Worm (Caenorhabditis elegans) whole organism, young adult: Measurements from ENCODE around the gene asd-1.
A peak's percentile ranks its signal among the peaks of the same experiment; 100 is the strongest.

Source experiments
- B0035.1 ChIP-seq: sonication (generic microtip); optimal IDR thresholded peaks from 2 replicates; lab custom pipeline; 2016; ENCODE audit warnings: missing genetic modification characterization, mild to moderate bottlenecking, missing compliant biosample characterization, missing genotype, missing genetic modification reagents
- B0336.3 ChIP-seq: fragments of 200-800 bp; sonication (Bioruptor generic); IDR thresholded peaks from 2 replicates; pipeline ENCODE4 v1.3.6; 2022; ENCODE audit warnings: missing genetic modification characterization, missing compliant biosample characterization
- C06A6.2 ChIP-seq: fragments of 200-800 bp; sonication (Bioruptor generic); conservative IDR thresholded peaks from 2 replicates; pipeline ENCODE4 v1.3.6; 2022; ENCODE audit warnings: missing genetic modification characterization, missing compliant biosample characterization
- D2030.7 ChIP-seq: fragments of 200-800 bp; sonication (Bioruptor generic); IDR thresholded peaks from 2 replicates; pipeline ENCODE4 v1.3.6; 2022; ENCODE audit warnings: missing genetic modification reagents, missing genetic modification characterization, missing compliant biosample characterization
- F22D6.2 ChIP-seq: sonication (generic microtip); optimal IDR thresholded peaks from 2 replicates; lab custom pipeline; 2016; ENCODE audit warnings: mild to moderate bottlenecking, missing genetic modification characterization, missing compliant biosample characterization
- F33H1.4 ChIP-seq: fragments of 200-800 bp; sonication (Bioruptor generic); IDR thresholded peaks from 2 replicates; pipeline ENCODE4 v1.3.6; 2022; ENCODE audit warnings: missing genetic modification reagents, missing genetic modification characterization, missing compliant biosample characterization
- F49E8.2 ChIP-seq: sonication (generic microtip); optimal IDR thresholded peaks from 3 replicates; lab custom pipeline; 2017; ENCODE audit warnings: missing genetic modification characterization, mild to moderate bottlenecking, missing compliant biosample characterization, antibody characterized with exemption, moderate library complexity; ENCODE audit not compliant: insufficient read depth
- F57C9.4 ChIP-seq: sonication (generic microtip); optimal IDR thresholded peaks from 2 replicates; lab custom pipeline; 2017; ENCODE audit warnings: mild to moderate bottlenecking, missing genetic modification characterization, missing compliant biosample characterization
- K12H6.12 ChIP-seq: fragments of 200-800 bp; sonication (Bioruptor generic); optimal IDR thresholded peaks from 2 replicates; lab custom pipeline; 2018; ENCODE audit warnings: mild to moderate bottlenecking, missing genetic modification characterization, missing compliant biosample characterization
- T07F8.4 ChIP-seq: sonication (generic microtip); optimal IDR thresholded peaks from 2 replicates; lab custom pipeline; 2016; ENCODE audit warnings: mild to moderate bottlenecking, missing genetic modification characterization, moderate library complexity, missing compliant biosample characterization
- Y56A3A.18 ChIP-seq: fragments of 200-800 bp; sonication (Bioruptor generic); IDR thresholded peaks from 2 replicates; pipeline ENCODE4 v1.3.6; 2022; ENCODE audit warnings: missing genetic modification reagents, missing genetic modification characterization, missing compliant biosample characterization
- Y79H2A.3 ChIP-seq: fragments of 200-800 bp; sonication (Bioruptor generic); conservative IDR thresholded peaks from 2 replicates; pipeline ENCODE4 v1.3.6; 2022; ENCODE audit warnings: missing genetic modification reagents, missing genetic modification characterization, missing compliant biosample characterization
- ZK185.1 ChIP-seq: sonication (generic microtip); optimal IDR thresholded peaks from 2 replicates; lab custom pipeline; 2016; ENCODE audit warnings: mild to moderate bottlenecking, missing genetic modification characterization, missing compliant biosample characterization; ENCODE audit not compliant: poor library complexity, severe bottlenecking
- aptf-2 ChIP-seq: fragments of 200-800 bp; sonication (Bioruptor generic); conservative IDR thresholded peaks from 2 replicates; pipeline ENCODE4 v1.3.6; 2022; ENCODE audit warnings: missing genetic modification reagents, missing genetic modification characterization, missing compliant biosample characterization
- atf-7 ChIP-seq: sonication (generic microtip); optimal IDR thresholded peaks from 2 replicates; lab custom pipeline; 2017; ENCODE audit warnings: mild to moderate bottlenecking, missing genetic modification characterization, missing compliant biosample characterization
- attf-5 ChIP-seq: fragments of 200-800 bp; sonication (Bioruptor generic); optimal IDR thresholded peaks from 2 replicates; lab custom pipeline; 2018; ENCODE audit warnings: mild to moderate bottlenecking, missing genetic modification characterization, missing compliant biosample characterization
- bed-2 ChIP-seq: fragments of 200-800 bp; sonication (Bioruptor generic); IDR thresholded peaks from 2 replicates; pipeline ENCODE4 v1.3.6; 2022; ENCODE audit warnings: missing genetic modification reagents, missing genetic modification characterization, missing compliant biosample characterization
- cebp-2 ChIP-seq: fragments of 200-800 bp; sonication (Bioruptor generic); IDR thresholded peaks from 2 replicates; pipeline ENCODE4 v1.3.6; 2022; ENCODE audit warnings: missing genetic modification characterization, missing compliant biosample characterization
- ceh-40 ChIP-seq: fragments of 200-800 bp; sonication (Bioruptor generic); IDR thresholded peaks from 2 replicates; pipeline ENCODE4 v1.3.6; 2022; ENCODE audit warnings: missing genetic modification characterization, missing compliant biosample characterization
- die-1 ChIP-seq: sonication (generic microtip); optimal IDR thresholded peaks from 2 replicates; lab custom pipeline; 2016; ENCODE audit warnings: missing genotype, mild to moderate bottlenecking, missing genetic modification characterization, missing compliant biosample characterization
- dpff-1 ChIP-seq: sonication (generic microtip); optimal IDR thresholded peaks from 2 replicates; lab custom pipeline; 2017; ENCODE audit warnings: mild to moderate bottlenecking, missing genetic modification characterization, missing compliant biosample characterization
- egrh-3 ChIP-seq: fragments of 200-800 bp; sonication (Bioruptor generic); IDR thresholded peaks from 2 replicates; pipeline ENCODE4 v1.3.6; 2022; ENCODE audit warnings: missing genetic modification reagents, missing genetic modification characterization, missing compliant biosample characterization
- ekl-4 ChIP-seq: fragments of 200-800 bp; sonication (Bioruptor generic); IDR thresholded peaks from 2 replicates; pipeline ENCODE4 v1.3.6; 2022; ENCODE audit warnings: missing genetic modification reagents, missing genetic modification characterization, missing compliant biosample characterization
- fkh-3 ChIP-seq: sonication (generic microtip); optimal IDR thresholded peaks from 2 replicates; lab custom pipeline; 2016; ENCODE audit warnings: mild to moderate bottlenecking, missing genetic modification characterization, missing compliant biosample characterization
- hlh-26 ChIP-seq: fragments of 200-800 bp; sonication (Bioruptor generic); conservative IDR thresholded peaks from 2 replicates; pipeline ENCODE4 v1.3.6; 2022; ENCODE audit warnings: missing genetic modification reagents, missing genetic modification characterization, missing compliant biosample characterization
- let-526 ChIP-seq: fragments of 200-800 bp; sonication (Bioruptor generic); IDR thresholded peaks from 2 replicates; pipeline ENCODE4 v1.3.6; 2022; ENCODE audit warnings: missing genetic modification reagents, missing genetic modification characterization, missing compliant biosample characterization
- lin-35 ChIP-seq, 3 experiments: fragments of 150-350 bp in 2 of 3; sonication (generic microtip) in 1 of 3; optimal IDR thresholded peaks; 2 replicates each; lab custom pipeline; 2014 to 2018; ENCODE audit warnings: missing biosample characterization in 3 of 3, missing genetic modification characterization in 3 of 3, missing genetic modification reagents in 3 of 3
- madf-10 ChIP-seq: sonication (generic microtip); optimal IDR thresholded peaks from 2 replicates; lab custom pipeline; 2016; ENCODE audit warnings: mild to moderate bottlenecking, missing genetic modification characterization, missing compliant biosample characterization
- madf-3 ChIP-seq: fragments of 200-800 bp; sonication (Bioruptor generic); IDR thresholded peaks from 2 replicates; pipeline ENCODE4 v1.3.6; 2022; ENCODE audit warnings: missing genetic modification reagents, missing genetic modification characterization, missing compliant biosample characterization
- madf-8 ChIP-seq: fragments of 200-800 bp; sonication (Bioruptor generic); conservative IDR thresholded peaks from 2 replicates; pipeline ENCODE4 v1.3.6; 2022; ENCODE audit warnings: missing genetic modification reagents, missing genetic modification characterization, missing compliant biosample characterization
- nfyb-1 ChIP-seq: fragments of 200-800 bp; sonication (Bioruptor generic); IDR thresholded peaks from 2 replicates; pipeline ENCODE4 v1.3.6; 2022; ENCODE audit warnings: missing genetic modification reagents, missing genetic modification characterization, missing compliant biosample characterization
- nhr-27 ChIP-seq: fragments of 200-800 bp; sonication (Bioruptor generic); optimal IDR thresholded peaks from 2 replicates; lab custom pipeline; 2018; ENCODE audit warnings: mild to moderate bottlenecking, missing genetic modification characterization, moderate library complexity, missing compliant biosample characterization
- nhr-80 ChIP-seq: sonication (generic microtip); optimal IDR thresholded peaks from 2 replicates; lab custom pipeline; 2016; ENCODE audit warnings: missing genetic modification characterization, missing compliant biosample characterization
- pbrm-1 ChIP-seq: fragments of 200-800 bp; sonication (Bioruptor generic); IDR thresholded peaks from 2 replicates; pipeline ENCODE4 v1.3.6; 2022; ENCODE audit warnings: missing genetic modification reagents, missing genetic modification characterization, missing compliant biosample characterization
- pha-4 ChIP-seq: fragments of 150-350 bp; sonication (generic microtip); optimal IDR thresholded peaks from 2 replicates; lab custom pipeline; 2014; ENCODE audit warnings: missing biosample characterization, missing genetic modification reagents, missing genetic modification characterization
- rcor-1 ChIP-seq: fragments of 200-800 bp; sonication (Bioruptor generic); IDR thresholded peaks from 2 replicates; pipeline ENCODE4 v1.3.6; 2022; ENCODE audit warnings: missing genetic modification reagents, missing genetic modification characterization, missing compliant biosample characterization
- sdz-38 ChIP-seq: sonication (generic microtip); optimal IDR thresholded peaks from 2 replicates; lab custom pipeline; 2016; ENCODE audit warnings: missing genotype, missing genetic modification characterization, missing compliant biosample characterization
- snpc-1.1 ChIP-seq: sonication (generic microtip); optimal IDR thresholded peaks from 2 replicates; lab custom pipeline; 2017; ENCODE audit warnings: missing genetic modification characterization, mild to moderate bottlenecking, missing compliant biosample characterization, antibody characterized with exemption, moderate library complexity, missing genotype, missing genetic modification reagents; ENCODE audit not compliant: insufficient read depth
- snpc-4 ChIP-seq, 5 experiments: fragments of 150-350 bp in 1 of 5; sonication (generic microtip) in 4 of 5; optimal IDR thresholded peaks; 2 replicates each; lab custom pipeline; 2014 to 2018; ENCODE audit warnings: missing genetic modification characterization in 5 of 5, missing biosample characterization in 3 of 5, antibody characterized with exemption in 2 of 5, mild to moderate bottlenecking in 2 of 5, missing compliant biosample characterization in 2 of 5, missing genotype in 2 of 5, moderate library complexity in 2 of 5, missing genetic modification reagents in 1 of 5
- tbx-9 ChIP-seq: sonication (generic microtip); optimal IDR thresholded peaks from 2 replicates; lab custom pipeline; 2016; ENCODE audit warnings: borderline replicate concordance, missing genetic modification characterization, inconsistent platforms, missing compliant biosample characterization
- xnd-1 ChIP-seq: sonication (generic microtip); optimal IDR thresholded peaks from 2 replicates; lab custom pipeline; 2016; ENCODE audit warnings: missing genotype, missing genetic modification reagents, missing genetic modification characterization, missing compliant biosample characterization
- zfh-2 ChIP-seq: fragments of 200-800 bp; sonication (Bioruptor generic); conservative IDR thresholded peaks from 2 replicates; pipeline ENCODE4 v1.3.6; 2022; ENCODE audit warnings: missing genetic modification reagents, missing genetic modification characterization, missing compliant biosample characterization
- zim-3 ChIP-seq: sonication (generic microtip); optimal IDR thresholded peaks from 2 replicates; lab custom pipeline; 2017; ENCODE audit warnings: mild to moderate bottlenecking, missing genetic modification characterization, moderate library complexity, missing compliant biosample characterization
- ztf-18 ChIP-seq: sonication (generic microtip); optimal IDR thresholded peaks from 2 replicates; lab custom pipeline; 2016; ENCODE audit warnings: missing genotype, mild to moderate bottlenecking, missing genetic modification characterization, missing compliant biosample characterization
- ztf-22 ChIP-seq: fragments of 200-800 bp; sonication (Bioruptor generic); optimal IDR thresholded peaks from 2 replicates; lab custom pipeline; 2018; ENCODE audit warnings: mild to moderate bottlenecking, missing genetic modification characterization, moderate library complexity, missing compliant biosample characterization
- ztf-25 ChIP-seq: fragments of 200-800 bp; sonication (Bioruptor generic); IDR thresholded peaks from 2 replicates; pipeline ENCODE4 v1.3.6; 2022; ENCODE audit warnings: missing genetic modification reagents, missing genetic modification characterization, missing compliant biosample characterization
- ztf-3 ChIP-seq: fragments of 200-800 bp; sonication (Bioruptor generic); optimal IDR thresholded peaks from 2 replicates; lab custom pipeline; 2018; ENCODE audit warnings: mild to moderate bottlenecking, missing genetic modification characterization, missing compliant biosample characterization
- ztf-6 ChIP-seq: fragments of 200-800 bp; sonication (Bioruptor generic); IDR thresholded peaks from 2 replicates; pipeline ENCODE4 v1.3.6; 2022; ENCODE audit warnings: missing genetic modification reagents, missing genetic modification characterization, missing compliant biosample characterization

asd-1 gene

ce11 chrIII:4223668-4224127 lies 26.6 kb downstream of the asd-1 start (continued):
- TF ChIP-seq Y56A3A.18 (GFP tag; lab: Robert Waterston, UW) (no peak), pha-4 (tag; lab: Kevin White, UChicago) (no peak), aptf-2 (no peak), xnd-1 (tag; lab: Kevin White, UChicago) (no peak), ekl-4 (GFP tag; lab: Robert Waterston, UW) (no peak; the same call in 1 of the 2 replicates), F49E8.2 (tag; lab: Kevin White, UChicago) (no peak), lin-35 (GFP tag; optimal IDR thresholded peaks at IDR 0.05; lab: Kevin White, UChicago) (peak in 1 of 3 experiments; percentile 57), snpc-4 (GFP tag; optimal IDR thresholded peaks at IDR 0.05; lab: Kevin White, UChicago) (no peak), snpc-4 (tag; optimal IDR thresholded peaks at IDR 0.05; lab: Kevin White, UChicago) (peak in 2 of 4 experiments; percentile 35 to 60), pbrm-1 (no peak), nhr-80 (tag; lab: Kevin White, UChicago) (peak; percentile 91), attf-5 (peak; percentile 85), atf-7 (peak; percentile 58), madf-3 (no peak), madf-8 (GFP tag; lab: Robert Waterston, UW) (no peak), ztf-25 (GFP tag; lab: Robert Waterston, UW) (no peak), ztf-22 (GFP tag; lab: Kevin White, UChicago) (no peak), ceh-40 (GFP tag; lab: Robert Waterston, UW) (no peak), D2030.7 (GFP tag; lab: Robert Waterston, UW) (no peak), F33H1.4 (no peak), let-526 (GFP tag; lab: Robert Waterston, UW) (0 out of 2 replicates have a peak, but pooled peaks have one; percentile 38), sdz-38 (tag; lab: Kevin White, UChicago) (no peak), snpc-1.1 (no peak), Y79H2A.3 (GFP tag; lab: Robert Waterston, UW) (no peak), T07F8.4 (no peak), dpff-1 (tag; lab: Kevin White, UChicago) (no peak), nhr-27 (tag; lab: Kevin White, UChicago) (no peak), ztf-6 (GFP tag; lab: Robert Waterston, UW) (no peak), die-1 (tag; lab: Kevin White, UChicago) (peak; percentile 7), F57C9.4 (no peak), B0336.3 (GFP tag; lab: Robert Waterston, UW) (peak; percentile 76), hlh-26 (GFP tag; lab: Robert Waterston, UW) (no peak), C06A6.2 (0 out of 2 replicates have a peak, but pooled peaks have one; percentile 38), F22D6.2 (tag; lab: Kevin White, UChicago) (no peak), nfyb-1 (GFP tag; lab: Robert Waterston, UW) (peak; percentile 85), K12H6.12 (peak; percentile 89), egrh-3 (GFP tag; lab: Robert Waterston, UW) (peak; percentile 49; the same call in 1 of the 2 replicates), zfh-2 (GFP tag; lab: Robert Waterston, UW) (peak; percentile 96), ZK185.1 (peak; percentile 24), tbx-9 (no peak), fkh-3 (tag; lab: Kevin White, UChicago) (no peak), bed-2 (GFP tag; lab: Robert Waterston, UW) (no peak), B0035.1 (no peak), rcor-1 (GFP tag; lab: Robert Waterston, UW) (no peak), ztf-3 (GFP tag; lab: Kevin White, UChicago) (peak; percentile 4), cebp-2 (GFP tag; lab: Robert Waterston, UW) (no peak), zim-3 (tag; lab: Kevin White, UChicago) (no peak), madf-10 (peak; percentile 43), ztf-18 (tag; lab: Kevin White, UChicago) (peak; percentile 1)
